Worm (Caenorhabditis elegans) whole organism, midembryonic: ENCODE results near the gene F26G1.1.

Experiments
- T22C8.4 ChIP-seq: fragments of 200-800 bp; sonication (Bioruptor generic); IDR thresholded peaks from 2 replicates; pipeline ENCODE4 v1.3.6; 2022; ENCODE audit warnings: missing genetic modification characterization, missing compliant biosample characterization
- cog-1 ChIP-seq: sonication (generic microtip); optimal IDR thresholded peaks from 2 replicates; lab custom pipeline; 2016; ENCODE audit warnings: missing genetic modification characterization, missing compliant biosample characterization
- flt-1 ChIP-seq: fragments of 200-800 bp; sonication (Bioruptor generic); IDR thresholded peaks from 2 replicates; pipeline ENCODE4 v1.3.6; 2022; ENCODE audit warnings: missing genetic modification characterization, missing compliant biosample characterization
- ref-1 ChIP-seq: fragments of 200-800 bp; sonication (Bioruptor generic); conservative IDR thresholded peaks from 2 replicates; pipeline ENCODE4 v1.3.6; 2022; ENCODE audit warnings: missing genetic modification reagents, missing genetic modification characterization, missing compliant biosample characterization
- tab-1 ChIP-seq: fragments of 200-800 bp; sonication (Bioruptor generic); IDR thresholded peaks from 2 replicates; pipeline ENCODE4 v1.3.6; 2022; ENCODE audit warnings: missing genetic modification characterization, missing compliant biosample characterization
- ztf-23 ChIP-seq: fragments of 200-800 bp; sonication (Bioruptor generic); IDR thresholded peaks from 2 replicates; pipeline ENCODE4 v1.3.6; 2022; ENCODE audit warnings: missing genetic modification reagents, missing genetic modification characterization, missing compliant biosample characterization
- ztf-29 ChIP-seq: fragments of 200-800 bp; sonication (Bioruptor generic); IDR thresholded peaks from 2 replicates; pipeline ENCODE4 v1.3.6; 2022; ENCODE audit warnings: missing genetic modification reagents, missing genetic modification characterization, missing compliant biosample characterization

ce11 chrII:4755654-4756053 lies 35.8 kb upstream of the F26G1.1 start:
- TF ChIP-seq tab-1 (GFP tag; lab: Robert Waterston, UW) = no peak
- no peak for TF ChIP-seq ztf-29 (GFP tag; lab: Robert Waterston, UW)
- no peak for TF ChIP-seq flt-1
- TF ChIP-seq ztf-23 (GFP tag; lab: Robert Waterston, UW) = no peak
- no peak for TF ChIP-seq T22C8.4
- no peak for TF ChIP-seq cog-1 (tag; lab: Kevin White, UChicago)
- no peak for TF ChIP-seq ref-1 (GFP tag; lab: Robert Waterston, UW)
